Fruit fly (Drosophila melanogaster) whole organism, wandering third instar larva: ENCODE results near the gene CG9389.

Experiments used
- Abd-B ChIP-seq: fragments of >200 bp; optimal IDR thresholded peaks from 2 replicates; lab custom pipeline; 2017; ENCODE audit warnings: missing biosample characterization, missing genetic modification characterization
- CG9705 ChIP-seq: fragments of 200-800 bp; sonication (Bioruptor generic); optimal IDR thresholded peaks from 2 replicates; lab custom pipeline; 2018; ENCODE audit warnings: missing biosample characterization, mild to moderate bottlenecking, missing genetic modification characterization
- CrebA ChIP-seq: fragments of 200-800 bp; sonication (Bioruptor generic); optimal IDR thresholded peaks from 2 replicates; lab custom pipeline; 2016; ENCODE audit warnings: missing biosample characterization, mild to moderate bottlenecking, missing genetic modification characterization, borderline replicate concordance
- Dfd ChIP-seq: fragments of >200 bp; optimal IDR thresholded peaks from 2 replicates; lab custom pipeline; 2017; ENCODE audit warnings: missing biosample characterization, missing genetic modification characterization
- GATAd ChIP-seq: sonication (Bioruptor generic); optimal IDR thresholded peaks from 2 replicates; lab custom pipeline; 2016; ENCODE audit warnings: missing biosample characterization, missing genetic modification characterization
- HLH106 ChIP-seq: fragments of 200-800 bp; optimal IDR thresholded peaks from 3 replicates; lab custom pipeline; 2019; ENCODE audit warnings: missing biosample characterization, mild to moderate bottlenecking, missing genetic modification characterization, moderate library complexity
- Hnf4 ChIP-seq: fragments of 200-800 bp; sonication (Bioruptor generic); optimal IDR thresholded peaks from 2 replicates; lab custom pipeline; 2016; ENCODE audit warnings: missing biosample characterization, mild to moderate bottlenecking, missing genetic modification characterization
- Hr78 ChIP-seq: fragments of >200 bp; optimal IDR thresholded peaks from 2 replicates; lab custom pipeline; 2017; ENCODE audit warnings: missing biosample characterization, missing genetic modification characterization
- Jra ChIP-seq: sonication (Bioruptor generic); optimal IDR thresholded peaks from 2 replicates; lab custom pipeline; 2016; ENCODE audit warnings: missing biosample characterization, missing genetic modification characterization
- Mio ChIP-seq: sonication (Bioruptor generic); optimal IDR thresholded peaks from 2 replicates; lab custom pipeline; 2016; ENCODE audit warnings: missing biosample characterization, missing genetic modification characterization
- Myc ChIP-seq: fragments of >200 bp; optimal IDR thresholded peaks from 2 replicates; lab custom pipeline; 2017
- N ChIP-seq: fragments of >200 bp; optimal IDR thresholded peaks from 2 replicates; lab custom pipeline; 2018; ENCODE audit warnings: missing biosample characterization, missing external identifiers, missing genetic modification characterization
- OdsH ChIP-seq: fragments of 200-800 bp; sonication (Bioruptor generic); optimal IDR thresholded peaks from 2 replicates; lab custom pipeline; 2016; ENCODE audit warnings: missing biosample characterization, mild to moderate bottlenecking, missing genetic modification characterization
- Rel ChIP-seq, 2 experiments: fragments of 200-800 bp; sonication (Bioruptor generic) in 1 of 2; optimal IDR thresholded peaks; 2 replicates in 1 of 2; 3 replicates in 1 of 2; lab custom pipeline; 2016 to 2019; ENCODE audit warnings: mild to moderate bottlenecking in 2 of 2, missing biosample characterization in 2 of 2, missing genetic modification characterization in 2 of 2, moderate library complexity in 1 of 2
- Sp1 ChIP-seq: fragments of 200-800 bp; sonication (Bioruptor generic); optimal IDR thresholded peaks from 3 replicates; lab custom pipeline; 2019; ENCODE audit warnings: missing biosample characterization, mild to moderate bottlenecking, missing genetic modification characterization, moderate library complexity
- Vsx2 ChIP-seq: fragments of 200-300, 225-300 bp; sonication (Bioruptor generic); optimal IDR thresholded peaks from 2 replicates; lab custom pipeline; 2018; ENCODE audit warnings: missing biosample characterization, missing genetic modification characterization; ENCODE audit not compliant: partially characterized antibody
- br ChIP-seq: fragments of 200-800 bp; sonication (Bioruptor generic); optimal IDR thresholded peaks from 2 replicates; lab custom pipeline; 2016; ENCODE audit warnings: missing biosample characterization, missing genetic modification characterization
- brk ChIP-seq: fragments of 200-800 bp; sonication (Bioruptor generic); optimal IDR thresholded peaks from 2 replicates; lab custom pipeline; 2016; ENCODE audit warnings: missing biosample characterization, mild to moderate bottlenecking, missing genetic modification characterization
- dl ChIP-seq, 2 experiments: fragments of 175-275, 200-275 bp in 1 of 2; fragments of 200-275 bp in 1 of 2; sonication (Bioruptor generic); optimal IDR thresholded peaks; lab custom pipeline; 2018; ENCODE audit warnings: mild to moderate bottlenecking in 2 of 2, missing biosample characterization in 2 of 2, missing genetic modification characterization in 2 of 2, moderate library complexity in 2 of 2; ENCODE audit not compliant: partially characterized antibody in 2 of 2, insufficient read depth in 1 of 2
- dsf ChIP-seq: sonication (Bioruptor generic); optimal IDR thresholded peaks from 2 replicates; lab custom pipeline; 2016; ENCODE audit warnings: missing biosample characterization, missing genetic modification characterization, borderline replicate concordance
- ey ChIP-seq: fragments of 200-800 bp; sonication (Bioruptor generic); optimal IDR thresholded peaks from 2 replicates; lab custom pipeline; 2016; ENCODE audit warnings: missing biosample characterization, missing genetic modification characterization
- foxo ChIP-seq, 2 experiments: fragments of 200-800 bp; sonication (Bioruptor generic); optimal IDR thresholded peaks; 2 replicates in 1 of 2; 3 replicates in 1 of 2; lab custom pipeline; 2016 to 2017; ENCODE audit warnings: missing biosample characterization in 2 of 2, missing genetic modification characterization in 2 of 2
- fru ChIP-seq: fragments of 200-800 bp; sonication (Bioruptor generic); optimal IDR thresholded peaks from 3 replicates; lab custom pipeline; 2016; ENCODE audit warnings: missing biosample characterization, mild to moderate bottlenecking, missing genetic modification characterization
- h ChIP-seq: fragments of 200-800 bp; sonication (Bioruptor generic); optimal IDR thresholded peaks from 3 replicates; lab custom pipeline; 2016; ENCODE audit warnings: missing biosample characterization, mild to moderate bottlenecking, missing genetic modification characterization
- jim ChIP-seq: fragments of 175-275, 200-325 bp; sonication (Bioruptor generic); optimal IDR thresholded peaks from 2 replicates; lab custom pipeline; 2016; ENCODE audit warnings: missing biosample characterization, mild to moderate bottlenecking, missing genetic modification characterization
- lola ChIP-seq: fragments of >200 bp; optimal IDR thresholded peaks from 2 replicates; lab custom pipeline; 2017; ENCODE audit warnings: missing biosample characterization, missing genetic modification characterization
- pan ChIP-seq: fragments of >200 bp; optimal IDR thresholded peaks from 2 replicates; lab custom pipeline; 2017
- psq ChIP-seq: fragments of 200-800 bp; sonication (Bioruptor generic); optimal IDR thresholded peaks from 3 replicates; lab custom pipeline; 2017; ENCODE audit warnings: missing biosample characterization, mild to moderate bottlenecking, missing genetic modification characterization, moderate library complexity
- rgr ChIP-seq: fragments of 200-800 bp; sonication (Bioruptor generic); optimal IDR thresholded peaks from 3 replicates; lab custom pipeline; 2016; ENCODE audit warnings: missing biosample characterization, mild to moderate bottlenecking, missing genetic modification characterization
- sage ChIP-seq: fragments of 200-800 bp; sonication (Bioruptor generic); optimal IDR thresholded peaks from 2 replicates; lab custom pipeline; 2016; ENCODE audit warnings: missing biosample characterization, mild to moderate bottlenecking, missing genetic modification characterization
- sv ChIP-seq: fragments of 200-800 bp; sonication (Bioruptor generic); optimal IDR thresholded peaks from 3 replicates; lab custom pipeline; 2016; ENCODE audit warnings: missing biosample characterization, missing genetic modification characterization
- tai ChIP-seq: sonication (Bioruptor generic); optimal IDR thresholded peaks from 2 replicates; lab custom pipeline; 2016; ENCODE audit warnings: missing biosample characterization, missing genetic modification characterization
- usp ChIP-seq: fragments of >200 bp; optimal IDR thresholded peaks from 2 replicates; lab custom pipeline; 2017; ENCODE audit warnings: missing biosample characterization, missing genetic modification characterization
- woc ChIP-seq: sonication (Bioruptor generic); optimal IDR thresholded peaks from 2 replicates; lab custom pipeline; 2016; ENCODE audit warnings: missing biosample characterization, mild to moderate bottlenecking, missing genetic modification characterization

CG9389 gene

dm6 chr3L:21299203-21299602, 28.8 kb upstream of the CG9389 start:
- TF ChIP-seq Hr78 (GFP tag; lab: Kevin White, UChicago) (no peak), woc (GFP tag; lab: Kevin White, UChicago) (no peak), CG9705 (GFP tag; lab: Kevin White, UChicago) (no peak), jim (GFP tag; lab: Kevin White, UChicago) (no peak), brk (no peak), Sp1 (GFP tag; lab: Kevin White, UChicago) (no peak), Dfd (GFP tag; lab: Kevin White, UChicago) (no peak), N (GFP tag; lab: Kevin White, UChicago) (no peak), Abd-B (no peak), h (GFP tag; lab: Kevin White, UChicago) (no peak), fru (GFP tag; lab: Kevin White, UChicago) (no peak), sage (GFP tag; lab: Kevin White, UChicago) (no peak), Rel (GFP tag; optimal IDR thresholded peaks at IDR 0.05; lab: Kevin White, UChicago) (no peak), Rel (tag; optimal IDR thresholded peaks at IDR 0.05; lab: Kevin White, UChicago) (no peak), Vsx2 (GFP tag; lab: Kevin White, UChicago) (no peak), Jra (GFP tag; lab: Kevin White, UChicago) (no peak)

dm6 chr3L:21298375-21298774, 28.0 kb upstream of the CG9389 start, which contains the start of gene CG43702:
CG43702 (plus strand) TSS chr3L:21298675.
- TF ChIP-seq ey (GFP tag; lab: Kevin White, UChicago) (no peak), foxo (GFP tag; optimal IDR thresholded peaks at IDR 0.05; lab: Kevin White, UChicago) (no peak), Dfd (GFP tag; lab: Kevin White, UChicago) (no peak), fru (GFP tag; lab: Kevin White, UChicago) (no peak), rgr (GFP tag; lab: Kevin White, UChicago) (no peak), brk (no peak), Jra (GFP tag; lab: Kevin White, UChicago) (no peak), Mio (GFP tag; lab: Kevin White, UChicago) (no peak), dl (GFP tag; optimal IDR thresholded peaks at IDR 0.05; lab: Kevin White, UChicago; ENCODE audit: insufficient read depth in 1 of 2, partially characterized antibody in 2 of 2) (no peak), sv (no peak), jim (GFP tag; lab: Kevin White, UChicago) (no peak), Hr78 (GFP tag; lab: Kevin White, UChicago) (no peak), Hnf4 (GFP tag; lab: Kevin White, UChicago) (no peak), Myc (lab: Kevin White, UChicago) (no peak), lola (GFP tag; lab: Kevin White, UChicago) (no peak), CrebA (GFP tag; lab: Kevin White, UChicago) (no peak), tai (GFP tag; lab: Kevin White, UChicago) (no peak), dsf (GFP tag; lab: Kevin White, UChicago) (no peak), woc (GFP tag; lab: Kevin White, UChicago) (no peak)
- TF ChIP-seq, all 38 proteins: peak for 0

dm6 chr3L:21297703-21298102, 27.3 kb upstream of the CG9389 start, which contains the start of gene Edg78E:
Edg78E (minus strand) TSS chr3L:21297803.
- TF ChIP-seq h (GFP tag; lab: Kevin White, UChicago), result no peak
- no peak for TF ChIP-seq dsf (GFP tag; lab: Kevin White, UChicago)

- no peak for TF ChIP-seq Vsx2 (GFP tag; lab: Kevin White, UChicago)
- no peak for TF ChIP-seq br (GFP tag; lab: Kevin White, UChicago)
- TF ChIP-seq pan (lab: Kevin White, UChicago), result no peak
- no peak for TF ChIP-seq dsf (GFP tag; lab: Kevin White, UChicago)
- no peak for TF ChIP-seq ey (GFP tag; lab: Kevin White, UChicago)
- TF ChIP-seq brk, result no peak
- TF ChIP-seq rgr (GFP tag; lab: Kevin White, UChicago), result no peak
- TF ChIP-seq dl (GFP tag; optimal IDR thresholded peaks at IDR 0.05; lab: Kevin White, UChicago; ENCODE audit: insufficient read depth in 1 of 2, partially characterized antibody in 2 of 2), result no peak
- TF ChIP-seq OdsH (GFP tag; lab: Kevin White, UChicago), result no peak
- TF ChIP-seq Dfd (GFP tag; lab: Kevin White, UChicago), result no peak
- no peak for TF ChIP-seq HLH106 (tag; lab: Kevin White, UChicago)
- no peak for TF ChIP-seq psq (GFP tag; lab: Kevin White, UChicago)
- TF ChIP-seq usp (GFP tag; lab: Kevin White, UChicago), result no peak
- no peak for TF ChIP-seq Myc (lab: Kevin White, UChicago)
- no peak for TF ChIP-seq Jra (GFP tag; lab: Kevin White, UChicago)
- TF ChIP-seq h (GFP tag; lab: Kevin White, UChicago), result no peak
- TF ChIP-seq GATAd (GFP tag; lab: Kevin White, UChicago), result no peak
- TF ChIP-seq woc (GFP tag; lab: Kevin White, UChicago), result no peak
- TF ChIP-seq fru (GFP tag; lab: Kevin White, UChicago), result no peak
Measured at dm6 chr3L:21294202-21294601, 23.8 kb upstream of the CG9389 start, which contains the start of gene Cpr78Cb. Cpr78Cb (plus strand) TSS chr3L:21294492.
